Fruit fly (Drosophila melanogaster) whole organism, wandering third instar larva: Measurements from ENCODE around the gene CG32115.
A peak's percentile ranks its signal among the peaks of the same experiment; 100 is the strongest.

ENCODE experiments used
- Abd-B ChIP-seq: fragments of >200 bp; optimal IDR thresholded peaks from 2 replicates; lab custom pipeline; 2017; ENCODE audit warnings: missing biosample characterization, missing genetic modification characterization
- CG32264 ChIP-seq: fragments of 200-800 bp; sonication (Bioruptor generic); optimal IDR thresholded peaks from 2 replicates; lab custom pipeline; 2016; ENCODE audit warnings: missing biosample characterization, missing genetic modification characterization
- CG9705 ChIP-seq: fragments of 200-800 bp; sonication (Bioruptor generic); optimal IDR thresholded peaks from 2 replicates; lab custom pipeline; 2018; ENCODE audit warnings: missing biosample characterization, mild to moderate bottlenecking, missing genetic modification characterization
- CrebA ChIP-seq: fragments of 200-800 bp; sonication (Bioruptor generic); optimal IDR thresholded peaks from 2 replicates; lab custom pipeline; 2016; ENCODE audit warnings: missing biosample characterization, mild to moderate bottlenecking, missing genetic modification characterization, borderline replicate concordance
- Dfd ChIP-seq: fragments of >200 bp; optimal IDR thresholded peaks from 2 replicates; lab custom pipeline; 2017; ENCODE audit warnings: missing biosample characterization, missing genetic modification characterization
- Dif ChIP-seq: fragments of 200-275, 200-300 bp; sonication (Bioruptor generic); optimal IDR thresholded peaks from 2 replicates; lab custom pipeline; 2018; ENCODE audit warnings: missing biosample characterization, missing genetic modification characterization; ENCODE audit not compliant: partially characterized antibody
- GATAd ChIP-seq: sonication (Bioruptor generic); optimal IDR thresholded peaks from 2 replicates; lab custom pipeline; 2016; ENCODE audit warnings: missing biosample characterization, missing genetic modification characterization
- HLH106 ChIP-seq: fragments of 200-800 bp; optimal IDR thresholded peaks from 3 replicates; lab custom pipeline; 2019; ENCODE audit warnings: missing biosample characterization, mild to moderate bottlenecking, missing genetic modification characterization, moderate library complexity
- Hnf4 ChIP-seq: fragments of 200-800 bp; sonication (Bioruptor generic); optimal IDR thresholded peaks from 2 replicates; lab custom pipeline; 2016; ENCODE audit warnings: missing biosample characterization, mild to moderate bottlenecking, missing genetic modification characterization
- Hr78 ChIP-seq: fragments of >200 bp; optimal IDR thresholded peaks from 2 replicates; lab custom pipeline; 2017; ENCODE audit warnings: missing biosample characterization, missing genetic modification characterization
- Hr83 ChIP-seq: fragments of 200-300 bp; sonication (Bioruptor generic); optimal IDR thresholded peaks from 2 replicates; lab custom pipeline; 2016; ENCODE audit warnings: missing biosample characterization, mild to moderate bottlenecking, missing genetic modification characterization, moderate library complexity; ENCODE audit not compliant: poor library complexity, severe bottlenecking
- Jra ChIP-seq: sonication (Bioruptor generic); optimal IDR thresholded peaks from 2 replicates; lab custom pipeline; 2016; ENCODE audit warnings: missing biosample characterization, missing genetic modification characterization
- Mio ChIP-seq: sonication (Bioruptor generic); optimal IDR thresholded peaks from 2 replicates; lab custom pipeline; 2016; ENCODE audit warnings: missing biosample characterization, missing genetic modification characterization
- Myc ChIP-seq: fragments of >200 bp; optimal IDR thresholded peaks from 2 replicates; lab custom pipeline; 2017
- N ChIP-seq: fragments of >200 bp; optimal IDR thresholded peaks from 2 replicates; lab custom pipeline; 2018; ENCODE audit warnings: missing biosample characterization, missing external identifiers, missing genetic modification characterization
- OdsH ChIP-seq: fragments of 200-800 bp; sonication (Bioruptor generic); optimal IDR thresholded peaks from 2 replicates; lab custom pipeline; 2016; ENCODE audit warnings: missing biosample characterization, mild to moderate bottlenecking, missing genetic modification characterization
- Rel ChIP-seq, 2 experiments: fragments of 200-800 bp; sonication (Bioruptor generic) in 1 of 2; optimal IDR thresholded peaks; 2 replicates in 1 of 2; 3 replicates in 1 of 2; lab custom pipeline; 2016 to 2019; ENCODE audit warnings: mild to moderate bottlenecking in 2 of 2, missing biosample characterization in 2 of 2, missing genetic modification characterization in 2 of 2, moderate library complexity in 1 of 2
- Sp1 ChIP-seq: fragments of 200-800 bp; sonication (Bioruptor generic); optimal IDR thresholded peaks from 3 replicates; lab custom pipeline; 2019; ENCODE audit warnings: missing biosample characterization, mild to moderate bottlenecking, missing genetic modification characterization, moderate library complexity
- Vsx2 ChIP-seq: fragments of 200-300, 225-300 bp; sonication (Bioruptor generic); optimal IDR thresholded peaks from 2 replicates; lab custom pipeline; 2018; ENCODE audit warnings: missing biosample characterization, missing genetic modification characterization; ENCODE audit not compliant: partially characterized antibody
- br ChIP-seq: fragments of 200-800 bp; sonication (Bioruptor generic); optimal IDR thresholded peaks from 2 replicates; lab custom pipeline; 2016; ENCODE audit warnings: missing biosample characterization, missing genetic modification characterization
- brk ChIP-seq: fragments of 200-800 bp; sonication (Bioruptor generic); optimal IDR thresholded peaks from 2 replicates; lab custom pipeline; 2016; ENCODE audit warnings: missing biosample characterization, mild to moderate bottlenecking, missing genetic modification characterization
- dl ChIP-seq, 2 experiments: fragments of 175-275, 200-275 bp in 1 of 2; fragments of 200-275 bp in 1 of 2; sonication (Bioruptor generic); optimal IDR thresholded peaks; lab custom pipeline; 2018; ENCODE audit warnings: mild to moderate bottlenecking in 2 of 2, missing biosample characterization in 2 of 2, missing genetic modification characterization in 2 of 2, moderate library complexity in 2 of 2; ENCODE audit not compliant: partially characterized antibody in 2 of 2, insufficient read depth in 1 of 2
- dmrt93B ChIP-seq: fragments of 200-800 bp; sonication (Bioruptor generic); optimal IDR thresholded peaks from 2 replicates; lab custom pipeline; 2018; ENCODE audit warnings: missing biosample characterization, mild to moderate bottlenecking, missing genetic modification characterization
- dsf ChIP-seq: sonication (Bioruptor generic); optimal IDR thresholded peaks from 2 replicates; lab custom pipeline; 2016; ENCODE audit warnings: missing biosample characterization, missing genetic modification characterization, borderline replicate concordance
- ey ChIP-seq: fragments of 200-800 bp; sonication (Bioruptor generic); optimal IDR thresholded peaks from 2 replicates; lab custom pipeline; 2016; ENCODE audit warnings: missing biosample characterization, missing genetic modification characterization
- foxo ChIP-seq, 2 experiments: fragments of 200-800 bp; sonication (Bioruptor generic); optimal IDR thresholded peaks; 2 replicates in 1 of 2; 3 replicates in 1 of 2; lab custom pipeline; 2016 to 2017; ENCODE audit warnings: missing biosample characterization in 2 of 2, missing genetic modification characterization in 2 of 2
- fru ChIP-seq: fragments of 200-800 bp; sonication (Bioruptor generic); optimal IDR thresholded peaks from 3 replicates; lab custom pipeline; 2016; ENCODE audit warnings: missing biosample characterization, mild to moderate bottlenecking, missing genetic modification characterization
- h ChIP-seq: fragments of 200-800 bp; sonication (Bioruptor generic); optimal IDR thresholded peaks from 3 replicates; lab custom pipeline; 2016; ENCODE audit warnings: missing biosample characterization, mild to moderate bottlenecking, missing genetic modification characterization
- jim ChIP-seq: fragments of 175-275, 200-325 bp; sonication (Bioruptor generic); optimal IDR thresholded peaks from 2 replicates; lab custom pipeline; 2016; ENCODE audit warnings: missing biosample characterization, mild to moderate bottlenecking, missing genetic modification characterization
- lola ChIP-seq: fragments of >200 bp; optimal IDR thresholded peaks from 2 replicates; lab custom pipeline; 2017; ENCODE audit warnings: missing biosample characterization, missing genetic modification characterization
- pan ChIP-seq: fragments of >200 bp; optimal IDR thresholded peaks from 2 replicates; lab custom pipeline; 2017
- psq ChIP-seq: fragments of 200-800 bp; sonication (Bioruptor generic); optimal IDR thresholded peaks from 3 replicates; lab custom pipeline; 2017; ENCODE audit warnings: missing biosample characterization, mild to moderate bottlenecking, missing genetic modification characterization, moderate library complexity
- rgr ChIP-seq: fragments of 200-800 bp; sonication (Bioruptor generic); optimal IDR thresholded peaks from 3 replicates; lab custom pipeline; 2016; ENCODE audit warnings: missing biosample characterization, mild to moderate bottlenecking, missing genetic modification characterization
- sage ChIP-seq: fragments of 200-800 bp; sonication (Bioruptor generic); optimal IDR thresholded peaks from 2 replicates; lab custom pipeline; 2016; ENCODE audit warnings: missing biosample characterization, mild to moderate bottlenecking, missing genetic modification characterization
- sv ChIP-seq: fragments of 200-800 bp; sonication (Bioruptor generic); optimal IDR thresholded peaks from 3 replicates; lab custom pipeline; 2016; ENCODE audit warnings: missing biosample characterization, missing genetic modification characterization
- tai ChIP-seq: sonication (Bioruptor generic); optimal IDR thresholded peaks from 2 replicates; lab custom pipeline; 2016; ENCODE audit warnings: missing biosample characterization, missing genetic modification characterization
- usp ChIP-seq: fragments of >200 bp; optimal IDR thresholded peaks from 2 replicates; lab custom pipeline; 2017; ENCODE audit warnings: missing biosample characterization, missing genetic modification characterization
- woc ChIP-seq: sonication (Bioruptor generic); optimal IDR thresholded peaks from 2 replicates; lab custom pipeline; 2016; ENCODE audit warnings: missing biosample characterization, mild to moderate bottlenecking, missing genetic modification characterization

The CG32115 gene

dm6 chr3L:12913609-12914266 lies at the start of gene CG32115:
TSS of gene CG32115 (minus strand) at chr3L:12913646.
- TF ChIP-seq dsf (GFP tag; lab: Kevin White, UChicago) = peak; percentile 81
- peak; percentile 99 for TF ChIP-seq rgr (GFP tag; lab: Kevin White, UChicago)
- TF ChIP-seq tai (GFP tag; lab: Kevin White, UChicago) = peak; percentile 94
- peak; percentile 98 for TF ChIP-seq Hnf4
- TF ChIP-seq jim (GFP tag; lab: Kevin White, UChicago) = peak; percentile 0
- TF ChIP-seq Rel (GFP tag; optimal IDR thresholded peaks at IDR 0.05; lab: Kevin White, UChicago) = peak; percentile 82
- peak; percentile 85 for TF ChIP-seq Rel (tag; optimal IDR thresholded peaks at IDR 0.05; lab: Kevin White, UChicago)
- no peak for TF ChIP-seq Dfd (GFP tag; lab: Kevin White, UChicago)
- TF ChIP-seq Mio = peak; percentile 81
- TF ChIP-seq dl (GFP tag; optimal IDR thresholded peaks at IDR 0.05; lab: Kevin White, UChicago; ENCODE audit: insufficient read depth in 1 of 2, partially characterized antibody in 2 of 2) = peak in 1 of 2 experiments; percentile 14
- no peak for TF ChIP-seq Myc
- TF ChIP-seq Jra = peak; percentile 91
- peak; percentile 96 for TF ChIP-seq Sp1 (GFP tag; lab: Kevin White, UChicago)
- TF ChIP-seq ey (GFP tag; lab: Kevin White, UChicago) = peak; percentile 98
- no peak for TF ChIP-seq Hr78 (GFP tag; lab: Kevin White, UChicago)
- TF ChIP-seq sage (GFP tag; lab: Kevin White, UChicago) = peak; percentile 95
- peak; percentile 97 for TF ChIP-seq fru (GFP tag; lab: Kevin White, UChicago)
- no peak for TF ChIP-seq Vsx2
- TF ChIP-seq HLH106 = peak; percentile 98
- TF ChIP-seq pan = peak; percentile 78
- peak; percentile 46 for TF ChIP-seq Dif (GFP tag; lab: Kevin White, UChicago)
- peak; percentile 95 for TF ChIP-seq psq (GFP tag; lab: Kevin White, UChicago)
- TF ChIP-seq lola = no peak
- peak; percentile 95 for TF ChIP-seq CG32264 (GFP tag; lab: Kevin White, UChicago)
- TF ChIP-seq usp (GFP tag; lab: Kevin White, UChicago) = no peak
- peak; percentile 99 for TF ChIP-seq h (GFP tag; lab: Kevin White, UChicago)
- peak; percentile 88 for TF ChIP-seq sv (GFP tag; lab: Kevin White, UChicago)
- TF ChIP-seq OdsH = peak; percentile 99
- no peak for TF ChIP-seq N (GFP tag; lab: Kevin White, UChicago)
- peak; percentile 93 for TF ChIP-seq woc (GFP tag; lab: Kevin White, UChicago)
- TF ChIP-seq GATAd (GFP tag; lab: Kevin White, UChicago) = peak; percentile 80
- peak; percentile 84 for TF ChIP-seq CrebA (GFP tag; lab: Kevin White, UChicago)
- peak; percentile 95 for TF ChIP-seq brk (GFP tag; lab: Kevin White, UChicago)
- peak; percentile 93 for TF ChIP-seq dmrt93B
- no peak for TF ChIP-seq Abd-B
- TF ChIP-seq foxo (GFP tag; optimal IDR thresholded peaks at IDR 0.05; lab: Kevin White, UChicago) = peak; percentile 91 to 98
- peak; percentile 28 for TF ChIP-seq Hr83 (GFP tag; lab: Kevin White, UChicago)
- TF ChIP-seq CG9705 (GFP tag; lab: Kevin White, UChicago) = peak; percentile 90
- peak; percentile 96 for TF ChIP-seq br (GFP tag; lab: Kevin White, UChicago)
- TF ChIP-seq, all 38 proteins: peak for 30

- TF ChIP-seq Myc (no peak), br (GFP tag; lab: Kevin White, UChicago) (no peak), dl (GFP tag; optimal IDR thresholded peaks at IDR 0.05; lab: Kevin White, UChicago; ENCODE audit: insufficient read depth in 1 of 2, partially characterized antibody in 2 of 2) (no peak), h (GFP tag; lab: Kevin White, UChicago) (no peak), Vsx2 (no peak), foxo (GFP tag; optimal IDR thresholded peaks at IDR 0.05; lab: Kevin White, UChicago) (no peak), brk (GFP tag; lab: Kevin White, UChicago) (no peak), sv (GFP tag; lab: Kevin White, UChicago) (no peak), Dfd (GFP tag; lab: Kevin White, UChicago) (no peak)
- TF ChIP-seq, all 38 proteins: peak for 0
Observed at dm6 chr3L:12954547-12954946, 41.1 kb upstream of the CG32115 start, which contains the start of gene CG10752. TSS of gene CG10752 (minus strand) at chr3L:12954647.
